Worm (Caenorhabditis elegans): ENCODE data around the gene F36H1.12.

The F36H1.12 gene

ce11 chrIV:11082153-11082552, 28.7 kb upstream of the F36H1.12 start, which contains the start of gene let-70:
let-70 (minus strand) TSS chrIV:11082253.
- no peak for TF ChIP-seq tbx-2 (tag; optimal IDR thresholded peaks at IDR 0.05)
- no peak for TF ChIP-seq ceh-9 (tag; optimal IDR thresholded peaks at IDR 0.05)
- TF ChIP-seq R02D3.7 (tag; optimal IDR thresholded peaks at IDR 0.05): no peak
- TF ChIP-seq nhr-12 (tag; optimal IDR thresholded peaks at IDR 0.05): no peak
- no peak for TF ChIP-seq skn-1 (tag; optimal IDR thresholded peaks at IDR 0.05)
- TF ChIP-seq fos-1 (tag; optimal IDR thresholded peaks at IDR 0.05): no peak
- no peak for TF ChIP-seq mml-1 (tag; optimal IDR thresholded peaks at IDR 0.05)
- no peak for TF ChIP-seq ceh-82 (tag; optimal IDR thresholded peaks at IDR 0.05)

ce11 chrIV:11080823-11081285, 27.4 kb upstream of the F36H1.12 start, which contains the start of gene atg-7:
atg-7 (minus strand) TSS chrIV:11081055.
- TF ChIP-seq lin-15B (tag; optimal IDR thresholded peaks at IDR 0.05) (no peak), lsy-12 (tag; optimal IDR thresholded peaks at IDR 0.05) (peak; percentile 18), ama-1 (optimal IDR thresholded peaks at IDR 0.05) (peak; percentile 94), tbx-2 (tag; optimal IDR thresholded peaks at IDR 0.05) (no peak), pha-4 (tag; optimal IDR thresholded peaks at IDR 0.05) (peak; percentile 13)

- TF ChIP-seq lin-15B (tag; optimal IDR thresholded peaks at IDR 0.05): no peak
- TF ChIP-seq nhr-12 (tag; optimal IDR thresholded peaks at IDR 0.05): no peak
- no peak for TF ChIP-seq ceh-28 (tag; optimal IDR thresholded peaks at IDR 0.05)
- no peak for TF ChIP-seq daf-12 (tag; optimal IDR thresholded peaks at IDR 0.05)
- TF ChIP-seq pha-4 (tag; optimal IDR thresholded peaks at IDR 0.05): no peak
- TF ChIP-seq nhr-67 (tag; optimal IDR thresholded peaks at IDR 0.05): no peak
These were observed 25.0 kb upstream of the F36H1.12 start, which contains the start of gene Y5F2A.4 for ce11 chrIV:11078482-11078881. Y5F2A.4 (minus strand) TSS chrIV:11078582.

- peak; percentile 91 for TF ChIP-seq nhr-237 (tag; optimal IDR thresholded peaks at IDR 0.05)
- peak; percentile 49 for TF ChIP-seq nhr-43 (tag; optimal IDR thresholded peaks at IDR 0.05; ENCODE audit: poor library complexity, severe bottlenecking)
These were observed 17.4 kb upstream of the F36H1.12 start for ce11 chrIV:11070895-11071294.

ce11 chrIV:11068314-11068713, 14.8 kb upstream of the F36H1.12 start:
- no peak for TF ChIP-seq tbx-2 (tag; optimal IDR thresholded peaks at IDR 0.05)
- TF ChIP-seq nhr-76 (tag; optimal IDR thresholded peaks at IDR 0.05): no peak
- TF ChIP-seq nhr-25 (tag; optimal IDR thresholded peaks at IDR 0.05): no peak
- no peak for TF ChIP-seq mml-1 (tag; optimal IDR thresholded peaks at IDR 0.05)
- TF ChIP-seq aly-2 (tag; optimal IDR thresholded peaks at IDR 0.05): no peak
- TF ChIP-seq zag-1 (tag; optimal IDR thresholded peaks at IDR 0.05): no peak
- TF ChIP-seq ceh-9 (tag; optimal IDR thresholded peaks at IDR 0.05): no peak
- no peak for TF ChIP-seq ceh-16 (tag; optimal IDR thresholded peaks at IDR 0.05)
- peak; percentile 68 for TF ChIP-seq nhr-11 (tag; optimal IDR thresholded peaks at IDR 0.05)
- no peak for TF ChIP-seq snpc-4 (tag; optimal IDR thresholded peaks at IDR 0.05)
- TF ChIP-seq R02D3.7 (tag; optimal IDR thresholded peaks at IDR 0.05): no peak
- TF ChIP-seq fos-1 (tag; optimal IDR thresholded peaks at IDR 0.05): no peak
- TF ChIP-seq ztf-4 (tag; optimal IDR thresholded peaks at IDR 0.05): no peak
- TF ChIP-seq hmg-11 (tag; optimal IDR thresholded peaks at IDR 0.05): no peak
- no peak for TF ChIP-seq ceh-28 (tag; optimal IDR thresholded peaks at IDR 0.05)
- TF ChIP-seq unc-62 (GFP tag; optimal IDR thresholded peaks at IDR 0.05): peak; percentile 83
- peak; percentile 47 for TF ChIP-seq nfya-1 (tag; optimal IDR thresholded peaks at IDR 0.05; ENCODE audit: insufficient read depth)
- no peak for TF ChIP-seq pqm-1 (tag; optimal IDR thresholded peaks at IDR 0.05)
- TF ChIP-seq egl-5 (tag; optimal IDR thresholded peaks at IDR 0.05): peak; percentile 40
- no peak for TF ChIP-seq eor-1 (tag; optimal IDR thresholded peaks at IDR 0.05)
- TF ChIP-seq nhr-77 (tag; optimal IDR thresholded peaks at IDR 0.05): no peak
- no peak for TF ChIP-seq mdl-1 (tag; optimal IDR thresholded peaks at IDR 0.05)

ce11 chrIV:11067003-11067402, 13.5 kb upstream of the F36H1.12 start, which contains the start of gene ttr-17:
ttr-17 (minus strand) TSS chrIV:11067026.
- TF ChIP-seq snpc-4 (tag; optimal IDR thresholded peaks at IDR 0.05) (no peak), nfya-1 (tag; optimal IDR thresholded peaks at IDR 0.05; ENCODE audit: insufficient read depth) (peak; percentile 4)
